Fruit fly (Drosophila melanogaster): ENCODE data around the gene CG3402.

dm6 chr3L:640324-640974 is 12.2 kb downstream of the CG3402 start:
- TF ChIP-seq h (optimal IDR thresholded peaks at IDR 0.05) (no peak), Myc (optimal IDR thresholded peaks at IDR 0.05) (no peak)
